Fruit fly (Drosophila melanogaster) whole organism, pupa: Measurements from ENCODE around the gene CG33346.

Source experiments
- CG10348 ChIP-seq: fragments of 200-800 bp; sonication (Bioruptor generic); IDR thresholded peaks from 2 replicates; pipeline ENCODE4 v1.3.6; 2022; ENCODE audit warnings: missing biosample characterization, missing genetic modification characterization
- CG13204 ChIP-seq: fragments of 200-800 bp; sonication (Bioruptor generic); optimal IDR thresholded peaks from 2 replicates; lab custom pipeline; 2018; ENCODE audit warnings: missing biosample characterization, mild to moderate bottlenecking, missing genetic modification characterization, moderate library complexity
- CG15710 ChIP-seq: fragments of 200-800 bp; sonication (Bioruptor generic); optimal IDR thresholded peaks from 2 replicates; lab custom pipeline; 2018; ENCODE audit warnings: missing biosample characterization, mild to moderate bottlenecking, missing genetic modification characterization, moderate library complexity
- CG32121 ChIP-seq: fragments of 200-800 bp; sonication (Bioruptor generic); IDR thresholded peaks from 2 replicates; pipeline ENCODE4 v1.3.6; 2022; ENCODE audit warnings: missing biosample characterization, missing genetic modification characterization
- CG8301 ChIP-seq: fragments of 200-800 bp; sonication (Bioruptor generic); optimal IDR thresholded peaks from 2 replicates; lab custom pipeline; 2018; ENCODE audit warnings: missing biosample characterization, mild to moderate bottlenecking, missing genetic modification characterization
- CG9948 ChIP-seq: fragments of 200-800 bp; sonication (Bioruptor generic); optimal IDR thresholded peaks from 2 replicates; lab custom pipeline; 2018; ENCODE audit warnings: missing biosample characterization, mild to moderate bottlenecking, missing genetic modification characterization, moderate library complexity
- D1 ChIP-seq: fragments of 200-800 bp; sonication (Bioruptor generic); optimal IDR thresholded peaks from 2 replicates; lab custom pipeline; 2018; ENCODE audit warnings: missing biosample characterization, mild to moderate bottlenecking, missing genetic modification characterization, moderate library complexity
- EcR ChIP-seq: fragments of 200-800 bp; sonication (Bioruptor generic); optimal IDR thresholded peaks from 3 replicates; lab custom pipeline; 2019; ENCODE audit warnings: missing biosample characterization, missing genetic modification characterization, mild to moderate bottlenecking, moderate library complexity, missing genetic modification reagents
- Pif1A ChIP-seq: fragments of 200-800 bp; sonication (Bioruptor generic); optimal IDR thresholded peaks from 3 replicates; lab custom pipeline; 2016; ENCODE audit warnings: missing biosample characterization, missing genetic modification characterization
- Pif1B ChIP-seq: fragments of 200-800 bp; sonication (Bioruptor generic); optimal IDR thresholded peaks from 3 replicates; lab custom pipeline; 2016; ENCODE audit warnings: missing biosample characterization, missing genetic modification characterization
- Snoo ChIP-seq: fragments of 200-800 bp; sonication (Bioruptor generic); optimal IDR thresholded peaks from 3 replicates; lab custom pipeline; 2017; ENCODE audit warnings: missing biosample characterization, mild to moderate bottlenecking, missing genetic modification characterization, inconsistent platforms
- fd96Ca ChIP-seq: fragments of 200-800 bp; sonication (Bioruptor generic); IDR thresholded peaks from 3 replicates; pipeline ENCODE4 v1.3.6; 2022; ENCODE audit warnings: missing biosample characterization, missing genetic modification characterization
- rn ChIP-seq: fragments of 200-800 bp; sonication (Bioruptor generic); IDR thresholded peaks from 2 replicates; pipeline ENCODE4 v1.3.6; 2022; ENCODE audit warnings: missing biosample characterization, missing genetic modification characterization

DNA sequence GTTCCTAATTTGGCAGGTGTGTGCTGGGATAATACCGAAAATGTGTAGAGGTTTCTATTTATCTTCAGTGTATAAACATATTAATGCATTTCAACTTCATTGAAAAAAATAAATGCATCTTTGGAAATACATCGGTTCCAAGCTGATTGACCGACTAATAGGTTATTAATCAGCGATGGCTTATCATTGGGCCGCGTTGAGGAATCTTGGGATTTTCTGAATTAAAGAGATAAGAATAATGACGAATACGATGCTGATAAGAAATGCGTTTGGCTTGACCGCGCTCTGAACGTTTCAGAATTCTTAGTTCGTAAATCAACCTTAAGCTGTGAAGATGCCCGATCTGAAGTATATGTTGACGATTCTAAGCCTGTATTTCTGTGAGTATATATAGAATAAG is 1.4 kb downstream of the CG33346 start, which contains the start of gene Sid:
- no peak for TF ChIP-seq D1 (tag; lab: Kevin White, UChicago)
- TF ChIP-seq CG32121 (GFP tag; lab: Robert Waterston, UW): no peak
- no peak for TF ChIP-seq Pif1A
- no peak for TF ChIP-seq Pif1B (GFP tag; lab: Kevin White, UChicago)
- TF ChIP-seq EcR: peak; percentile 1
- TF ChIP-seq CG10348: no peak
- no peak for TF ChIP-seq CG9948
- no peak for TF ChIP-seq CG13204
- no peak for TF ChIP-seq fd96Ca (GFP tag; lab: Robert Waterston, UW)
- no peak for TF ChIP-seq CG15710 (tag; lab: Kevin White, UChicago)
- TF ChIP-seq CG8301: no peak
- no peak for TF ChIP-seq rn (GFP tag; lab: Robert Waterston, UW)
- TF ChIP-seq Snoo (tag; lab: Kevin White, UChicago): no peak
